Fruit fly (Drosophila melanogaster): ENCODE data around the gene lush.

Gene lush

DNA sequence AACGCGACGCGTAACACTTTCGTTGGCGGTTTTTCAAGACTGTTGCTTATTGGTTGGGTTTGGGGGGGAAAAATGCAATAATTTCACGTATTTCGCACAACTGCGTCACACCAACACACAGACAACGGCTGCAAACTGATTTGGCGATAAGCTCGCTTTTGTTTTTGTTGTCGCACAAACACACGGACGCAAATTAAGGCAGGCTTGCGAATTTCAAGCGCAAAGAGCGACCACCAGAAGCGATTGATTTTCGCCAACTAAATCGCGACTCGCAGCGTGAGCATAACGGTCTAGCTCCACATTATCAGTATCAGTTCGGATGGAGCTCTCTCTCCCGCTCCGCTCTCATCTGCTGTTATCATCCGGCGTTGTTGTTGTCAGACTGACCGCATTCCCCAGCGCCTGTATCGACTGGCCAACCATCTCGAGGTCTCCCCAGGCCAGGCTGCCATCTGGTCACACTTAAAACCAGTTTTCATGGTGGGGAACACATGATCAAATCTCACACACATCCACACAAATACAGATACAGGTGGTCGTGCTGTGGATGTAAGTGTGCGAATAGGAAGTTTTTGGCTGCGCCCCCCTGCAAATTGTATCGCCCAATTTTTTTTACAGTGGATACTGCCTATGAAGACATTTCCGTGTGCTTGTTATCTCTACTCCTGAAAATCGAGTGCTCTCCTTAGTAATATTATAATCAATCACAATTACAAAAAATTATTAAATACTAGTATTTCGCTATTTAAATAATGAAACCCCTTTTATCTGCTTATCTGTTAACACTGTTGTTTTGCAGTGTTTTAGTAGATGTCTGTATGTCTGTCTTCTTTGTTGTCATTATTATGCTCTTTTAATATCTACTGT is 27.1 kb upstream of the lush start (continued):
- TF ChIP-seq nerfin-2 (GFP tag; IDR thresholded peaks at IDR 0.05; ENCODE audit: partially characterized antibody): peak; percentile 32; the same call in 1 of the 2 replicates
- TF ChIP-seq Oli (tag; optimal IDR thresholded peaks at IDR 0.05): no peak
- TF ChIP-seq CG3281 (GFP tag; optimal IDR thresholded peaks at IDR 0.05): peak; percentile 77
- peak; percentile 21 for TF ChIP-seq Six4 (GFP tag; optimal IDR thresholded peaks at IDR 0.05)
- TF ChIP-seq CG18476 (GFP tag; optimal IDR thresholded peaks at IDR 0.05): peak; percentile 20
- TF ChIP-seq Bdp1 (GFP tag; optimal IDR thresholded peaks at IDR 0.05): no peak
- peak; percentile 55; the same call in 1 of the 2 replicates for TF ChIP-seq E2f1 (GFP tag; IDR thresholded peaks at IDR 0.05)
- TF ChIP-seq CG14860 (GFP tag; IDR thresholded peaks at IDR 0.05; ENCODE audit: partially characterized antibody): no peak
- peak; percentile 24; the same call in 1 of the 3 replicates for TF ChIP-seq otp (GFP tag; IDR thresholded peaks at IDR 0.05)
- TF ChIP-seq gcm2 (GFP tag; optimal IDR thresholded peaks at IDR 0.05): peak; percentile 14
- TF ChIP-seq Fer1 (GFP tag; optimal IDR thresholded peaks at IDR 0.05): peak; percentile 71
- TF ChIP-seq CG4820 (GFP tag; optimal IDR thresholded peaks at IDR 0.05): peak; percentile 16
- no peak for TF ChIP-seq CG2202 (tag; optimal IDR thresholded peaks at IDR 0.05)
- TF ChIP-seq CG11247 (GFP tag; IDR thresholded peaks at IDR 0.05): peak; percentile 41; the same call in 1 of the 2 replicates
- TF ChIP-seq kay (GFP tag; optimal IDR thresholded peaks at IDR 0.05): no peak
- peak; percentile 36 for TF ChIP-seq Chrac-16 (GFP tag; optimal IDR thresholded peaks at IDR 0.05)
- no peak for TF ChIP-seq mld (GFP tag; IDR thresholded peaks at IDR 0.05; ENCODE audit: partially characterized antibody)
- TF ChIP-seq nmo (GFP tag; optimal IDR thresholded peaks at IDR 0.05): peak; percentile 28
- TF ChIP-seq Blimp-1 (GFP tag; optimal IDR thresholded peaks at IDR 0.05): peak; percentile 11
- peak; percentile 17 for TF ChIP-seq oc (tag; optimal IDR thresholded peaks at IDR 0.05)
- TF ChIP-seq CG13287 (GFP tag; IDR thresholded peaks at IDR 0.05; ENCODE audit: partially characterized antibody): peak; percentile 38; the same call in 1 of the 2 replicates
- no peak for TF ChIP-seq crc (GFP tag; optimal IDR thresholded peaks at IDR 0.05)
- peak; percentile 59 for TF ChIP-seq CG10366 (GFP tag; IDR thresholded peaks at IDR 0.05)
- no peak for TF ChIP-seq CG15479 (GFP tag; optimal IDR thresholded peaks at IDR 0.05)
- TF ChIP-seq CG4730 (GFP tag; IDR thresholded peaks at IDR 0.05): 0 out of 2 replicates have a peak, but pooled peaks have one; percentile 20
- TF ChIP-seq tup (GFP tag; optimal IDR thresholded peaks at IDR 0.05): no peak
- no peak for TF ChIP-seq CG10431 (GFP tag; optimal IDR thresholded peaks at IDR 0.05)
- peak; percentile 34; the same call in 1 of the 2 replicates for TF ChIP-seq CG32772 (GFP tag; IDR thresholded peaks at IDR 0.05)
- peak; percentile 54 for TF ChIP-seq CG13775 (GFP tag; optimal IDR thresholded peaks at IDR 0.05)
- 0 out of 2 replicates have a peak, but pooled peaks have one; percentile 12 for TF ChIP-seq CG4404 (GFP tag; IDR thresholded peaks at IDR 0.05)
- peak; percentile 91 for TF ChIP-seq cg (GFP tag; optimal IDR thresholded peaks at IDR 0.05)
- no peak for TF ChIP-seq tna (GFP tag; IDR thresholded peaks at IDR 0.05; ENCODE audit: partially characterized antibody)
- TF ChIP-seq CG1602 (GFP tag; optimal IDR thresholded peaks at IDR 0.05): peak; percentile 50
- TF ChIP-seq insv (GFP tag; optimal IDR thresholded peaks at IDR 0.05): peak in 1 of 2 experiments; percentile 3
- peak; percentile 74; the same call in 3 of the 4 replicates for TF ChIP-seq Gug (GFP tag; IDR thresholded peaks at IDR 0.05)
- peak; percentile 42 for TF ChIP-seq CG17359 (tag; optimal IDR thresholded peaks at IDR 0.05)
- TF ChIP-seq Adf1 (GFP tag; IDR thresholded peaks at IDR 0.05): peak; percentile 57; the same call in 1 of the 2 replicates
- no peak for TF ChIP-seq ERR (GFP tag; optimal IDR thresholded peaks at IDR 0.05)
- no peak for TF ChIP-seq pita (GFP tag; optimal IDR thresholded peaks at IDR 0.05)
- peak; percentile 86 for TF ChIP-seq row (GFP tag; IDR thresholded peaks at IDR 0.05)
- TF ChIP-seq crol (GFP tag; IDR thresholded peaks at IDR 0.05): 0 out of 2 replicates have a peak, but pooled peaks have one; percentile 37
- peak; percentile 44 for TF ChIP-seq exex (tag; optimal IDR thresholded peaks at IDR 0.05)
- peak; percentile 72 for TF ChIP-seq gro (GFP tag; optimal IDR thresholded peaks at IDR 0.05)
- no peak for TF ChIP-seq vnd (GFP tag; IDR thresholded peaks at IDR 0.05; ENCODE audit: partially characterized antibody)
- TF ChIP-seq Drgx (GFP tag; IDR thresholded peaks at IDR 0.05): peak; percentile 72
- peak; percentile 55 for TF ChIP-seq CG13894 (tag; optimal IDR thresholded peaks at IDR 0.05)
- peak; percentile 83 for TF ChIP-seq kah (GFP tag; optimal IDR thresholded peaks at IDR 0.05)
